Worm (Caenorhabditis elegans): Measurements from ENCODE around the gene dnc-2.

DNA sequence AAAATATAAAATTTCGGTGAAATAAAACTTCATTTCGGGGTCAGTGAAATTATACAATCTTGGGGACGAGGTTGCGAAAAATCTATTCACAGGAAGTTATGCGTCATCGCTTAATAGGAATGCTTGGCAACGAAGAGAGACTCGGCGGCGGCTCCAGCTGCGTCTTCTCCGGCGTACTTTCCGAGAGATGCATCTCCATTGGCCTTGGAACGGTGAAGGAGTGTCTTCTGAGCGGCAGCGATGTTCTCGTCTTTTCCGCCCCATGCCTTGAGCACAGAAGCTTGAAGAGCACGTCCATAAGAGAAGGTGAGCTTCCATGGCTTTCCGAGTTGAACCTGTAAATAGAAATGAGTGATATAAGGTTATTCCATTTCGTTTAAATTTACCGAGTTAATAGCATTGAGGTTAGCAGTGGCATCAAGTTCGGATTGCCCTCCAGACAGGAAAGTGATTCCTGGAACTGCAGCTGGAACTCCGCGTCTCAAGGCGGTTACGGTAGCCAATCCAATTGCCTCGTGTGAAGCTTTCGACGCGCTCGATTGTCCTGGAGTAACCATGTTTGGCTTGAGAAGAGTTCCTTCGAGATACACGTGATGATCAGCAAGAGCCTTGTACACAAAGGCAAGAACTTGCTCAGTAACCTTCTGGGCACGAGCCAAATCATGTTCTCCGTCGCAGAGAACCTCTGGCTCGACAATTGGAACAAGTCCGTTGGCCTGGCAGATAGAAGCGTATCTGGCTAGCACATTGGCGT is 50.7 kb downstream of the dnc-2 start:
- TF ChIP-seq sdz-38 (tag; optimal IDR thresholded peaks at IDR 0.05) (no peak), lin-54 (GFP tag; optimal IDR thresholded peaks at IDR 0.05) (no peak), unc-62 (GFP tag; optimal IDR thresholded peaks at IDR 0.05) (no peak), F49E8.2 (tag; optimal IDR thresholded peaks at IDR 0.05; ENCODE audit: insufficient read depth) (no peak), F57C9.4 (tag; optimal IDR thresholded peaks at IDR 0.05) (no peak), ccch-3 (GFP tag; optimal IDR thresholded peaks at IDR 0.05) (no peak)

All from whole organism, young adult.